Fruit fly (Drosophila melanogaster) whole organism, wandering third instar larva: ENCODE data around the gene Arr2.

Experiments used
- Dfd ChIP-seq: fragments of >200 bp; optimal IDR thresholded peaks from 2 replicates; lab custom pipeline; 2017; ENCODE audit warnings: missing biosample characterization, missing genetic modification characterization
- GATAd ChIP-seq: sonication (Bioruptor generic); optimal IDR thresholded peaks from 2 replicates; lab custom pipeline; 2016; ENCODE audit warnings: missing biosample characterization, missing genetic modification characterization
- Hr78 ChIP-seq: fragments of >200 bp; optimal IDR thresholded peaks from 2 replicates; lab custom pipeline; 2017; ENCODE audit warnings: missing biosample characterization, missing genetic modification characterization
- Hr83 ChIP-seq: fragments of 200-300 bp; sonication (Bioruptor generic); optimal IDR thresholded peaks from 2 replicates; lab custom pipeline; 2016; ENCODE audit warnings: missing biosample characterization, mild to moderate bottlenecking, missing genetic modification characterization, moderate library complexity; ENCODE audit not compliant: poor library complexity, severe bottlenecking
- Mio ChIP-seq: sonication (Bioruptor generic); optimal IDR thresholded peaks from 2 replicates; lab custom pipeline; 2016; ENCODE audit warnings: missing biosample characterization, missing genetic modification characterization
- br ChIP-seq: fragments of 200-800 bp; sonication (Bioruptor generic); optimal IDR thresholded peaks from 2 replicates; lab custom pipeline; 2016; ENCODE audit warnings: missing biosample characterization, missing genetic modification characterization
- brk ChIP-seq: fragments of 200-800 bp; sonication (Bioruptor generic); optimal IDR thresholded peaks from 2 replicates; lab custom pipeline; 2016; ENCODE audit warnings: missing biosample characterization, mild to moderate bottlenecking, missing genetic modification characterization
- lola ChIP-seq: fragments of >200 bp; optimal IDR thresholded peaks from 2 replicates; lab custom pipeline; 2017; ENCODE audit warnings: missing biosample characterization, missing genetic modification characterization
- psq ChIP-seq: fragments of 200-800 bp; sonication (Bioruptor generic); optimal IDR thresholded peaks from 3 replicates; lab custom pipeline; 2017; ENCODE audit warnings: missing biosample characterization, mild to moderate bottlenecking, missing genetic modification characterization, moderate library complexity
- rgr ChIP-seq: fragments of 200-800 bp; sonication (Bioruptor generic); optimal IDR thresholded peaks from 3 replicates; lab custom pipeline; 2016; ENCODE audit warnings: missing biosample characterization, mild to moderate bottlenecking, missing genetic modification characterization
- sage ChIP-seq: fragments of 200-800 bp; sonication (Bioruptor generic); optimal IDR thresholded peaks from 2 replicates; lab custom pipeline; 2016; ENCODE audit warnings: missing biosample characterization, mild to moderate bottlenecking, missing genetic modification characterization

- TF ChIP-seq Dfd (GFP tag; lab: Kevin White, UChicago) = no peak
- TF ChIP-seq GATAd (GFP tag; lab: Kevin White, UChicago) = no peak
- no peak for TF ChIP-seq Hr83
- no peak for TF ChIP-seq Mio (GFP tag; lab: Kevin White, UChicago)
- TF ChIP-seq lola (GFP tag; lab: Kevin White, UChicago) = no peak
- no peak for TF ChIP-seq rgr
- TF ChIP-seq Hr78 (GFP tag; lab: Kevin White, UChicago) = no peak
- TF ChIP-seq psq (GFP tag; lab: Kevin White, UChicago) = no peak
- TF ChIP-seq sage (GFP tag; lab: Kevin White, UChicago) = no peak
- TF ChIP-seq brk = no peak
- no peak for TF ChIP-seq br (GFP tag; lab: Kevin White, UChicago)
Observed at dm6 chr3L:8681271-8681670, 32.5 kb upstream of the Arr2 start.
